Worm (Caenorhabditis elegans) whole organism, L1 larva: Measurements from ENCODE around the gene srlf-16.

Source experiments
- C16A3.4 ChIP-seq: fragments of 150-350 bp; optimal IDR thresholded peaks from 2 replicates; lab custom pipeline; 2014; ENCODE audit warnings: missing biosample characterization, missing genetic modification characterization
- C34B4.2 ChIP-seq: sonication (generic microtip); optimal IDR thresholded peaks from 2 replicates; lab custom pipeline; 2017; ENCODE audit warnings: mild to moderate bottlenecking, missing genetic modification characterization, missing compliant biosample characterization
- aha-1 ChIP-seq: fragments of 150-350 bp; optimal IDR thresholded peaks from 2 replicates; lab custom pipeline; 2014; ENCODE audit warnings: missing biosample characterization, missing genetic modification characterization
- alr-1 ChIP-seq: fragments of 200-800 bp; sonication (Bioruptor generic); optimal IDR thresholded peaks from 2 replicates; lab custom pipeline; 2018; ENCODE audit warnings: borderline replicate concordance, mild to moderate bottlenecking, missing genetic modification characterization, missing compliant biosample characterization
- blmp-1 ChIP-seq: fragments of 150-350 bp; optimal IDR thresholded peaks from 2 replicates; lab custom pipeline; 2014; ENCODE audit warnings: missing biosample characterization, missing genetic modification characterization
- ceh-82 ChIP-seq, 3 experiments: fragments of 150-350 bp in 1 of 3; sonication (generic microtip) in 2 of 3; optimal IDR thresholded peaks; 2 replicates each; lab custom pipeline; 2014 to 2017; ENCODE audit warnings: missing biosample characterization in 3 of 3, missing genetic modification characterization in 3 of 3
- ceh-90 ChIP-seq: sonication (generic microtip); optimal IDR thresholded peaks from 2 replicates; lab custom pipeline; 2016; ENCODE audit warnings: missing genetic modification characterization, missing compliant biosample characterization
- dpl-1 ChIP-seq, 3 experiments: fragments of 150-350 bp in 2 of 3; sonication (generic microtip) in 1 of 3; optimal IDR thresholded peaks; 2 replicates each; lab custom pipeline; 2014 to 2017; ENCODE audit warnings: missing biosample characterization in 3 of 3, missing genetic modification characterization in 3 of 3, missing genetic modification reagents in 3 of 3
- dsc-1 ChIP-seq: sonication (generic microtip); optimal IDR thresholded peaks from 2 replicates; lab custom pipeline; 2016; ENCODE audit warnings: mild to moderate bottlenecking, missing genetic modification characterization, missing compliant biosample characterization
- efl-1 ChIP-seq, 4 experiments: fragments of 150-350 bp; optimal IDR thresholded peaks in 3 of 4; peaks in 1 of 4; 1 replicate in 1 of 4; 2 replicates in 3 of 4; lab custom pipeline; 2014; ENCODE audit warnings: missing biosample characterization in 2 of 4, missing genetic modification characterization in 2 of 4, missing genetic modification reagents in 2 of 4
- egl-27 ChIP-seq, 2 experiments: fragments of 150-350 bp in 1 of 2; sonication (generic microtip); optimal IDR thresholded peaks; 3 replicates each; lab custom pipeline; 2017 to 2018; ENCODE audit warnings: missing biosample characterization in 2 of 2, missing genetic modification characterization in 2 of 2, missing genetic modification reagents in 2 of 2
- elt-3 ChIP-seq, 6 experiments: fragments of 150-350 bp in 1 of 6; sonication (generic microtip); optimal IDR thresholded peaks; 2 replicates each; lab custom pipeline; 2017 to 2018; ENCODE audit warnings: missing biosample characterization in 6 of 6, missing genetic modification characterization in 6 of 6, inconsistent platforms in 1 of 6
- fkh-8 ChIP-seq: sonication (generic microtip); optimal IDR thresholded peaks from 2 replicates; lab custom pipeline; 2016; ENCODE audit warnings: mild to moderate bottlenecking, missing genetic modification characterization, missing compliant biosample characterization
- fos-1 ChIP-seq: fragments of 150-350 bp; optimal IDR thresholded peaks from 2 replicates; lab custom pipeline; 2014; ENCODE audit warnings: missing biosample characterization, missing genetic modification characterization
- hlh-4 ChIP-seq: sonication (generic microtip); optimal IDR thresholded peaks from 2 replicates; lab custom pipeline; 2016; ENCODE audit warnings: mild to moderate bottlenecking, missing genetic modification characterization, missing compliant biosample characterization
- hpl-2 ChIP-seq: fragments of 150-350 bp; optimal IDR thresholded peaks from 2 replicates; lab custom pipeline; 2014; ENCODE audit warnings: missing biosample characterization, missing genetic modification reagents, missing genetic modification characterization
- lin-13 ChIP-seq: fragments of 150-350 bp; optimal IDR thresholded peaks from 2 replicates; lab custom pipeline; 2014; ENCODE audit warnings: missing biosample characterization, missing genetic modification reagents, missing genetic modification characterization
- lir-3 ChIP-seq: sonication (generic microtip); optimal IDR thresholded peaks from 2 replicates; lab custom pipeline; 2016; ENCODE audit warnings: mild to moderate bottlenecking, missing genetic modification characterization, moderate library complexity, missing compliant biosample characterization; ENCODE audit not compliant: poor library complexity
- lsy-2 ChIP-seq, 2 experiments: fragments of 150-350 bp; optimal IDR thresholded peaks; 2 replicates each; lab custom pipeline; 2014; ENCODE audit warnings: missing biosample characterization in 2 of 2, missing genetic modification characterization in 2 of 2
- mef-2 ChIP-seq: fragments of 150-350 bp; optimal IDR thresholded peaks from 2 replicates; lab custom pipeline; 2014; ENCODE audit warnings: missing biosample characterization, missing genetic modification characterization
- mep-1 ChIP-seq: fragments of 150-350 bp; optimal IDR thresholded peaks from 2 replicates; lab custom pipeline; 2014; ENCODE audit warnings: missing biosample characterization, missing genetic modification characterization
- nhr-11 ChIP-seq: fragments of 150-350 bp; optimal IDR thresholded peaks from 2 replicates; lab custom pipeline; 2014; ENCODE audit warnings: missing biosample characterization, missing genetic modification characterization
- nhr-20 ChIP-seq: sonication (generic microtip); optimal IDR thresholded peaks from 2 replicates; lab custom pipeline; 2016; ENCODE audit warnings: mild to moderate bottlenecking, missing genetic modification characterization, missing compliant biosample characterization
- nhr-28 ChIP-seq: fragments of 150-350 bp; optimal IDR thresholded peaks from 2 replicates; lab custom pipeline; 2014; ENCODE audit warnings: missing biosample characterization, missing genetic modification characterization
- nhr-77 ChIP-seq: fragments of 150-350 bp; optimal IDR thresholded peaks from 2 replicates; lab custom pipeline; 2014; ENCODE audit warnings: missing biosample characterization, missing genetic modification characterization
- nhr-85 ChIP-seq: sonication (generic microtip); peaks from one replicate; lab custom pipeline; 2016; ENCODE audit warnings: missing genetic modification characterization, inconsistent platforms, missing compliant biosample characterization
- nhr-90 ChIP-seq: sonication (generic microtip); optimal IDR thresholded peaks from 2 replicates; lab custom pipeline; 2016; ENCODE audit warnings: mild to moderate bottlenecking, missing genetic modification characterization, missing compliant biosample characterization; ENCODE audit not compliant: poor library complexity
- pqm-1 ChIP-seq: sonication (generic microtip); optimal IDR thresholded peaks from 3 replicates; lab custom pipeline; 2017; ENCODE audit warnings: missing biosample characterization, missing genetic modification characterization
- sox-4 ChIP-seq: sonication (generic microtip); optimal IDR thresholded peaks from 2 replicates; lab custom pipeline; 2016; ENCODE audit warnings: missing genetic modification characterization, missing compliant biosample characterization
- swsn-7 ChIP-seq: sonication (generic microtip); optimal IDR thresholded peaks from 2 replicates; lab custom pipeline; 2016; ENCODE audit warnings: missing genetic modification characterization, missing compliant biosample characterization
- unc-130 ChIP-seq: fragments of 150-350 bp; optimal IDR thresholded peaks from 2 replicates; lab custom pipeline; 2017; ENCODE audit warnings: missing biosample characterization, missing genetic modification characterization, inconsistent platforms

srlf-16 gene

DNA sequence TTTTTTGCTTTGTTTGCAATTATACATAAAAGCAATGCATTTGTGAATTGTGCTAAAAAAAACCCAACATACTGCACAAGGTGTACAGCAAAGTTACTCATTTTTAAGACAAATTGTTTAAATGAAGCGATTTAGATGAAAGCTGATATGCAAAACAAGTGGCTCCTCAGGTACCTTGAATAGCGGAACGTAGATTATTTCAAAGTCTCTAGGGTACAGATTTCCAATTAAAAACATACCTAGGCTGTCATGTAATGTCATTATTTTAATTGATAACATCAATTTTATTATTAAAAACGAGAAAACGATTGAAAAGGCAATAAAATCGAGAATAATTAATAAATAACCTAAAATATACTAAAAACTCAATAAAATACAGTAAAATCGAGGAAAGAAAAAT is 42.5 kb upstream of the srlf-16 start, which contains the start of gene str-139:
TSS of gene str-139 (minus strand) at position 101 of the 400 bp plus-strand sequence.
- TF ChIP-seq aha-1 (no peak), unc-130 (tag; lab: Kevin White, UChicago) (no peak), mep-1 (tag; lab: Kevin White, UChicago) (no peak), hpl-2 (GFP tag; lab: Kevin White, UChicago) (no peak), dpl-1 (GFP tag; optimal IDR thresholded peaks at IDR 0.05; lab: Kevin White, UChicago) (no peak), pqm-1 (tag; lab: Kevin White, UChicago) (no peak), ceh-90 (tag; lab: Kevin White, UChicago) (no peak), nhr-28 (no peak), C16A3.4 (tag; lab: Kevin White, UChicago) (no peak), nhr-77 (no peak), lin-13 (GFP tag; lab: Kevin White, UChicago) (no peak), nhr-90 (tag; lab: Kevin White, UChicago) (no peak), nhr-11 (tag; lab: Kevin White, UChicago) (no peak), mef-2 (tag; lab: Kevin White, UChicago) (no peak), egl-27 (tag; optimal IDR thresholded peaks at IDR 0.05; lab: Kevin White, UChicago) (no peak)

- TF ChIP-seq hpl-2 (GFP tag; lab: Kevin White, UChicago) (no peak), nhr-77 (no peak), lir-3 (tag; lab: Kevin White, UChicago) (no peak), fos-1 (tag; lab: Kevin White, UChicago) (no peak), lsy-2 (tag; optimal IDR thresholded peaks at IDR 0.05; lab: Kevin White, UChicago) (no peak), efl-1 (optimal IDR thresholded peaks at IDR 0.05; lab: Kevin White, UChicago) (no peak), efl-1 (GFP tag; optimal IDR thresholded peaks at IDR 0.05 in 1 of 2; lab: Kevin White, UChicago) (no peak)
Observed at ce11 chrV:8067800-8068199, 36.8 kb upstream of the srlf-16 start, which contains the start of gene str-140. Gene str-140 (minus strand): TSS chrV:8067900.

DNA sequence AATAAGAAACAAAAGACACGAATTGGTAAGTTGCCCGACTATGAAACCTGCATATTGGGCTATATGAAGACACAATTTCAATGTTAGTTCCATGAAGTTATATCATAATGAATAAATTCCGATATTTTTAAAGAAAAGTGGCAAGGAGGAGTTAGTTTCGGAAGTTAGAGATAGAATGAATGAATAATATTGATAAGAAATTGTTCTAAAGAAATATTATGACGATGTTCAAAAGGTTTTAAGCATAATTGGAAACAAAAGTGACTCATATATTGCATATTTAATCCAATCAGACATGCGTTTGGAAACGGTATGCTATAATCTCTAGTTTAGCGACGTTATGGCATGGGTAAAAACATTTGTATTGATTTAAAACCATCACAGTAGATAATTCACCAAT is 34.9 kb upstream of the srlf-16 start, which contains the start of gene str-143:
TSS of gene str-143 (minus strand) at position 101 of the 400 bp plus-strand sequence.
- TF ChIP-seq alr-1 = no peak
- no peak for TF ChIP-seq sox-4 (tag; lab: Kevin White, UChicago)
- TF ChIP-seq nhr-28 = no peak
- no peak for TF ChIP-seq ceh-82 (tag; optimal IDR thresholded peaks at IDR 0.05; lab: Kevin White, UChicago)
- no peak for TF ChIP-seq lir-3 (tag; lab: Kevin White, UChicago)
- no peak for TF ChIP-seq lin-13 (GFP tag; lab: Kevin White, UChicago)
- no peak for TF ChIP-seq hlh-4 (tag; lab: Kevin White, UChicago)
- no peak for TF ChIP-seq blmp-1 (tag; lab: Kevin White, UChicago)
- no peak for TF ChIP-seq efl-1 (optimal IDR thresholded peaks at IDR 0.05; lab: Kevin White, UChicago)
- TF ChIP-seq efl-1 (GFP tag; optimal IDR thresholded peaks at IDR 0.05 in 1 of 2; lab: Kevin White, UChicago) = no peak
- TF ChIP-seq fkh-8 = no peak

- TF ChIP-seq nhr-11 (tag; lab: Kevin White, UChicago) = no peak
- peak; percentile 15 for TF ChIP-seq dsc-1 (tag; lab: Kevin White, UChicago)
- TF ChIP-seq swsn-7 = no peak
Observed at ce11 chrV:8072047-8072446, 32.5 kb upstream of the srlf-16 start, which contains the start of gene str-144. Gene str-144 (minus strand): TSS chrV:8072147.

ce11 chrV:8073162-8073561 is 31.4 kb upstream of the srlf-16 start:
- peak; percentile 56 for TF ChIP-seq dsc-1 (tag; lab: Kevin White, UChicago)
- peak; percentile 85 for TF ChIP-seq nhr-85 (tag; lab: Kevin White, UChicago)
- TF ChIP-seq blmp-1 (tag; lab: Kevin White, UChicago) = peak; percentile 89
- TF ChIP-seq nhr-20 (tag; lab: Kevin White, UChicago) = peak; percentile 29
- TF ChIP-seq egl-27 (tag; optimal IDR thresholded peaks at IDR 0.05; lab: Kevin White, UChicago) = no peak
- TF ChIP-seq elt-3 (tag; optimal IDR thresholded peaks at IDR 0.05; lab: Kevin White, UChicago) = peak in 5 of 6 experiments; percentile 78 to 89 (median 86)
- TF ChIP-seq C34B4.2 (tag; lab: Kevin White, UChicago) = no peak
